Worm (Caenorhabditis elegans) whole organism, young adult: ENCODE data around the gene nhr-228.

ENCODE experiments used
- B0019.2 ChIP-seq: fragments of 200-800 bp; sonication (Bioruptor generic); conservative IDR thresholded peaks from 2 replicates; pipeline ENCODE4 v1.3.6; 2022; ENCODE audit warnings: missing genetic modification reagents, missing genetic modification characterization, missing compliant biosample characterization
- B0261.1 ChIP-seq: sonication (generic microtip); optimal IDR thresholded peaks from 2 replicates; lab custom pipeline; 2016; ENCODE audit warnings: mild to moderate bottlenecking, missing genetic modification characterization, moderate library complexity, missing compliant biosample characterization
- C17E4.6 ChIP-seq: fragments of 200-800 bp; sonication (Bioruptor generic); IDR thresholded peaks from 2 replicates; pipeline ENCODE4 v1.3.6; 2022; ENCODE audit warnings: missing genetic modification reagents, missing genetic modification characterization, missing compliant biosample characterization
- D2030.7 ChIP-seq: fragments of 200-800 bp; sonication (Bioruptor generic); IDR thresholded peaks from 2 replicates; pipeline ENCODE4 v1.3.6; 2022; ENCODE audit warnings: missing genetic modification reagents, missing genetic modification characterization, missing compliant biosample characterization
- F33H1.4 ChIP-seq: fragments of 200-800 bp; sonication (Bioruptor generic); IDR thresholded peaks from 2 replicates; pipeline ENCODE4 v1.3.6; 2022; ENCODE audit warnings: missing genetic modification reagents, missing genetic modification characterization, missing compliant biosample characterization
- F39B2.1 ChIP-seq: fragments of 200-800 bp; sonication (Bioruptor generic); IDR thresholded peaks from 2 replicates; pipeline ENCODE4 v1.3.6; 2022; ENCODE audit warnings: missing genetic modification reagents, missing genetic modification characterization, missing compliant biosample characterization
- F52B5.7 ChIP-seq: sonication (generic microtip); optimal IDR thresholded peaks from 2 replicates; lab custom pipeline; 2016; ENCODE audit warnings: mild to moderate bottlenecking, missing genetic modification characterization, missing compliant biosample characterization
- T26A5.8 ChIP-seq: sonication (generic microtip); optimal IDR thresholded peaks from 2 replicates; lab custom pipeline; 2016; ENCODE audit warnings: missing genetic modification characterization, missing compliant biosample characterization
- Y53F4B.3 ChIP-seq: fragments of 200-800 bp; sonication (Bioruptor generic); IDR thresholded peaks from 2 replicates; pipeline ENCODE4 v1.3.6; 2022; ENCODE audit warnings: missing genetic modification reagents, missing genetic modification characterization, missing compliant biosample characterization
- Y95B8A.8 ChIP-seq: fragments of 200-800 bp; sonication (Bioruptor generic); IDR thresholded peaks from 2 replicates; pipeline ENCODE4 v1.3.6; 2022; ENCODE audit warnings: missing genetic modification reagents, missing genetic modification characterization, missing compliant biosample characterization
- ZK185.1 ChIP-seq: sonication (generic microtip); optimal IDR thresholded peaks from 2 replicates; lab custom pipeline; 2016; ENCODE audit warnings: mild to moderate bottlenecking, missing genetic modification characterization, missing compliant biosample characterization; ENCODE audit not compliant: poor library complexity, severe bottlenecking
- akir-1 ChIP-seq: fragments of 200-800 bp; sonication (Bioruptor generic); optimal IDR thresholded peaks from 2 replicates; lab custom pipeline; 2018; ENCODE audit warnings: mild to moderate bottlenecking, missing genetic modification characterization, moderate library complexity, missing compliant biosample characterization
- aptf-3 ChIP-seq: fragments of 200-800 bp; sonication (Bioruptor generic); IDR thresholded peaks from 2 replicates; pipeline ENCODE4 v1.3.6; 2022; ENCODE audit warnings: missing genetic modification characterization, missing compliant biosample characterization
- attf-3 ChIP-seq: fragments of 200-800 bp; sonication (Bioruptor generic); conservative IDR thresholded peaks from 2 replicates; pipeline ENCODE4 v1.3.6; 2022; ENCODE audit warnings: missing genetic modification reagents, missing genetic modification characterization, missing compliant biosample characterization
- ccch-3 ChIP-seq: fragments of 200-800 bp; sonication (Bioruptor generic); optimal IDR thresholded peaks from 2 replicates; lab custom pipeline; 2018; ENCODE audit warnings: mild to moderate bottlenecking, missing genetic modification characterization, missing compliant biosample characterization
- cebp-1 ChIP-seq, 2 experiments: fragments of 200-800 bp in 1 of 2; sonication (Bioruptor generic) in 1 of 2; sonication (generic microtip) in 1 of 2; IDR thresholded peaks in 1 of 2; optimal IDR thresholded peaks in 1 of 2; 2 replicates each; pipeline versions ENCODE4 v1.3.6 to Lab custom; 2017 to 2022; ENCODE audit warnings: missing compliant biosample characterization in 2 of 2, missing genetic modification characterization in 2 of 2, mild to moderate bottlenecking in 1 of 2, missing genetic modification reagents in 1 of 2, moderate library complexity in 1 of 2
- chd-7 ChIP-seq: sonication (generic microtip); optimal IDR thresholded peaks from 2 replicates; lab custom pipeline; 2016; ENCODE audit warnings: mild to moderate bottlenecking, missing genetic modification characterization, moderate library complexity, missing compliant biosample characterization
- dox-1 ChIP-seq: fragments of 200-800 bp; sonication (Bioruptor generic); IDR thresholded peaks from 2 replicates; pipeline ENCODE4 v1.3.6; 2022; ENCODE audit warnings: missing genetic modification reagents, missing genetic modification characterization, missing compliant biosample characterization
- dpl-1 ChIP-seq: fragments of 150-350 bp; optimal IDR thresholded peaks from 2 replicates; lab custom pipeline; 2014; ENCODE audit warnings: missing biosample characterization, missing genetic modification reagents, missing genetic modification characterization
- efl-1 ChIP-seq: fragments of 150-350 bp; optimal IDR thresholded peaks from 2 replicates; lab custom pipeline; 2014; ENCODE audit warnings: missing biosample characterization, missing genetic modification reagents, missing genetic modification characterization
- egl-18 ChIP-seq: fragments of 200-800 bp; sonication (Bioruptor generic); IDR thresholded peaks from 2 replicates; pipeline ENCODE4 v1.3.6; 2022; ENCODE audit warnings: missing genetic modification reagents, missing genetic modification characterization, missing compliant biosample characterization
- egrh-3 ChIP-seq: fragments of 200-800 bp; sonication (Bioruptor generic); IDR thresholded peaks from 2 replicates; pipeline ENCODE4 v1.3.6; 2022; ENCODE audit warnings: missing genetic modification reagents, missing genetic modification characterization, missing compliant biosample characterization
- ekl-4 ChIP-seq: fragments of 200-800 bp; sonication (Bioruptor generic); IDR thresholded peaks from 2 replicates; pipeline ENCODE4 v1.3.6; 2022; ENCODE audit warnings: missing genetic modification reagents, missing genetic modification characterization, missing compliant biosample characterization
- fkh-3 ChIP-seq: sonication (generic microtip); optimal IDR thresholded peaks from 2 replicates; lab custom pipeline; 2016; ENCODE audit warnings: mild to moderate bottlenecking, missing genetic modification characterization, missing compliant biosample characterization
- hmg-1.2 ChIP-seq: fragments of 200-800 bp; sonication (Bioruptor generic); IDR thresholded peaks from 2 replicates; pipeline ENCODE4 v1.3.6; 2022; ENCODE audit warnings: missing genetic modification reagents, missing genetic modification characterization, missing compliant biosample characterization
- lag-1 ChIP-seq: fragments of 200-800 bp; sonication (Bioruptor generic); IDR thresholded peaks from 2 replicates; pipeline ENCODE4 v1.3.6; 2022; ENCODE audit warnings: missing genetic modification reagents, missing genetic modification characterization, missing compliant biosample characterization
- lin-26 ChIP-seq: fragments of 200-800 bp; sonication (Bioruptor generic); IDR thresholded peaks from 2 replicates; pipeline ENCODE4 v1.3.6; 2022; ENCODE audit warnings: missing genetic modification reagents, missing genetic modification characterization, missing compliant biosample characterization
- lin-40 ChIP-seq: sonication (generic microtip); optimal IDR thresholded peaks from 2 replicates; lab custom pipeline; 2016; ENCODE audit warnings: missing genetic modification characterization, mild to moderate bottlenecking, missing compliant biosample characterization, missing genotype, missing genetic modification reagents
- mcd-1 ChIP-seq: fragments of 200-800 bp; sonication (Bioruptor generic); IDR thresholded peaks from 2 replicates; pipeline ENCODE4 v1.3.6; 2022; ENCODE audit warnings: missing genetic modification reagents, missing genetic modification characterization, missing compliant biosample characterization
- mxl-1 ChIP-seq: sonication (generic microtip); optimal IDR thresholded peaks from 2 replicates; lab custom pipeline; 2016; ENCODE audit warnings: missing genetic modification characterization, missing compliant biosample characterization
- nfya-2 ChIP-seq: fragments of 200-800 bp; sonication (Bioruptor generic); IDR thresholded peaks from 2 replicates; pipeline ENCODE4 v1.3.6; 2022; ENCODE audit warnings: missing genetic modification reagents, missing genetic modification characterization, missing compliant biosample characterization
- nfyb-1 ChIP-seq: fragments of 200-800 bp; sonication (Bioruptor generic); IDR thresholded peaks from 2 replicates; pipeline ENCODE4 v1.3.6; 2022; ENCODE audit warnings: missing genetic modification reagents, missing genetic modification characterization, missing compliant biosample characterization
- nhr-120 ChIP-seq: fragments of 200-800 bp; sonication (Bioruptor generic); IDR thresholded peaks from 2 replicates; pipeline ENCODE4 v1.3.6; 2022; ENCODE audit warnings: missing genetic modification characterization, missing compliant biosample characterization
- nhr-80 ChIP-seq: sonication (generic microtip); optimal IDR thresholded peaks from 2 replicates; lab custom pipeline; 2016; ENCODE audit warnings: missing genetic modification characterization, missing compliant biosample characterization
- pbrm-1 ChIP-seq: fragments of 200-800 bp; sonication (Bioruptor generic); IDR thresholded peaks from 2 replicates; pipeline ENCODE4 v1.3.6; 2022; ENCODE audit warnings: missing genetic modification reagents, missing genetic modification characterization, missing compliant biosample characterization
- pha-4 ChIP-seq: fragments of 150-350 bp; sonication (generic microtip); optimal IDR thresholded peaks from 2 replicates; lab custom pipeline; 2014; ENCODE audit warnings: missing biosample characterization, missing genetic modification reagents, missing genetic modification characterization
- rpc-1 ChIP-seq, 2 experiments: fragments of 150-350 bp in 1 of 2; sonication (generic microtip) in 1 of 2; optimal IDR thresholded peaks; 2 replicates each; lab custom pipeline; 2014 to 2018; ENCODE audit warnings: missing biosample characterization in 1 of 2, missing genetic modification characterization in 1 of 2, missing genetic modification reagents in 1 of 2, missing genotype in 1 of 2
- sea-2 ChIP-seq: fragments of 200-800 bp; sonication (Bioruptor generic); IDR thresholded peaks from 2 replicates; pipeline ENCODE4 v1.3.6; 2022; ENCODE audit warnings: missing genetic modification characterization, missing compliant biosample characterization
- snpc-1.1 ChIP-seq: sonication (generic microtip); optimal IDR thresholded peaks from 2 replicates; lab custom pipeline; 2017; ENCODE audit warnings: missing genetic modification characterization, mild to moderate bottlenecking, missing compliant biosample characterization, antibody characterized with exemption, moderate library complexity, missing genotype, missing genetic modification reagents; ENCODE audit not compliant: insufficient read depth
- snpc-1.3 ChIP-seq: sonication (generic microtip); optimal IDR thresholded peaks from 2 replicates; lab custom pipeline; 2017; ENCODE audit warnings: missing genetic modification characterization, mild to moderate bottlenecking, missing compliant biosample characterization, antibody characterized with exemption, moderate library complexity, missing genotype, missing genetic modification reagents; ENCODE audit not compliant: insufficient read depth
- somi-1 ChIP-seq: fragments of 200-800 bp; sonication (Bioruptor generic); optimal IDR thresholded peaks from 2 replicates; lab custom pipeline; 2018; ENCODE audit warnings: mild to moderate bottlenecking, missing genetic modification characterization, missing compliant biosample characterization
- sptf-2 ChIP-seq: fragments of 200-800 bp; sonication (Bioruptor generic); optimal IDR thresholded peaks from 2 replicates; lab custom pipeline; 2018; ENCODE audit warnings: mild to moderate bottlenecking, missing genetic modification characterization, missing compliant biosample characterization
- tbp1 ChIP-seq: fragments of 200-800 bp; sonication (Bioruptor generic); optimal IDR thresholded peaks from 2 replicates; lab custom pipeline; 2018; ENCODE audit warnings: mild to moderate bottlenecking, missing genetic modification characterization, missing compliant biosample characterization
- tbx-9 ChIP-seq: sonication (generic microtip); optimal IDR thresholded peaks from 2 replicates; lab custom pipeline; 2016; ENCODE audit warnings: borderline replicate concordance, missing genetic modification characterization, inconsistent platforms, missing compliant biosample characterization
- tlf-1 ChIP-seq: fragments of 200-800 bp; sonication (Bioruptor generic); optimal IDR thresholded peaks from 2 replicates; lab custom pipeline; 2018; ENCODE audit warnings: mild to moderate bottlenecking, missing genetic modification characterization, missing compliant biosample characterization
- unc-130 ChIP-seq: sonication (generic microtip); optimal IDR thresholded peaks from 2 replicates; lab custom pipeline; 2016; ENCODE audit warnings: missing genetic modification reagents, missing genetic modification characterization, missing compliant biosample characterization
- xnd-1 ChIP-seq: sonication (generic microtip); optimal IDR thresholded peaks from 2 replicates; lab custom pipeline; 2016; ENCODE audit warnings: missing genotype, missing genetic modification reagents, missing genetic modification characterization, missing compliant biosample characterization
- ztf-26 ChIP-seq: sonication (generic microtip); optimal IDR thresholded peaks from 2 replicates; lab custom pipeline; 2017; ENCODE audit warnings: missing genetic modification characterization, missing compliant biosample characterization

nhr-228 gene

DNA sequence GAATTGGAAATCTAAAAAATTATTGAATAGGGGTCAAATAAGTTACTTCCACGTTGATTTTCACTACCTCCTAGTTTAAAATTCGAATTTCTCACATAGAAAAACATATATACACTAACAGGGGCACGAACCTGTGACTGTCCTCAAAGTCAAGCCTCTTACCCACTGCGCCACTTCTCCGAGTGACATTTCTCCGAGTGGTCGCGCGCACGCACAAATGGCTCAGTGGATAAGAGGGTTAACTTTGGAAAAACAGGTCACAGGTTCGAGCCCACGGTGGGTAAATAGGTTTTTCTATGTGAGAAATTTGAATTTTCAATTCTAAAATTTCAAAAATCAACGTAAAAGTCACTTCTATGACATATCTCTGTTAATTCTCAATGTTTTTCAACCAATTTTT, 4.3 kb upstream of the nhr-228 start:
- TF ChIP-seq lin-40 (tag; lab: Kevin White, UChicago): no peak
- no peak for TF ChIP-seq tlf-1 (GFP tag; lab: Kevin White, UChicago)
- TF ChIP-seq pbrm-1 (GFP tag; lab: Robert Waterston, UW): no peak
- TF ChIP-seq pha-4 (tag; lab: Kevin White, UChicago): no peak
- TF ChIP-seq Y95B8A.8 (GFP tag; lab: Robert Waterston, UW): no peak
- no peak for TF ChIP-seq B0019.2 (GFP tag; lab: Robert Waterston, UW)
- no peak for TF ChIP-seq ZK185.1
- peak; percentile 22; the same call in 1 of the 2 replicates for TF ChIP-seq egrh-3 (GFP tag; lab: Robert Waterston, UW)
- TF ChIP-seq F52B5.7: no peak
- no peak for TF ChIP-seq ztf-26 (tag; lab: Kevin White, UChicago)
- TF ChIP-seq nfya-2 (GFP tag; lab: Robert Waterston, UW): no peak
- no peak for TF ChIP-seq F33H1.4 (GFP tag; lab: Robert Waterston, UW)
- TF ChIP-seq tbx-9 (tag; lab: Kevin White, UChicago): no peak
- peak; percentile 26; the same call in 1 of the 2 replicates for TF ChIP-seq dox-1 (GFP tag; lab: Robert Waterston, UW)
- no peak for TF ChIP-seq dpl-1 (GFP tag; lab: Kevin White, UChicago)
- TF ChIP-seq Y53F4B.3 (GFP tag; lab: Robert Waterston, UW): no peak
- no peak for TF ChIP-seq C17E4.6 (GFP tag; lab: Robert Waterston, UW)
- TF ChIP-seq F39B2.1 (GFP tag; lab: Robert Waterston, UW): no peak
- TF ChIP-seq B0261.1 (tag; lab: Kevin White, UChicago): no peak
- peak; percentile 64 for TF ChIP-seq tbp1 (GFP tag; lab: Kevin White, UChicago)
- no peak for TF ChIP-seq fkh-3
- peak; percentile 10; the same call in 1 of the 2 replicates for TF ChIP-seq hmg-1.2
- no peak for TF ChIP-seq ccch-3
- no peak for TF ChIP-seq sea-2 (GFP tag; lab: Robert Waterston, UW)
- TF ChIP-seq ekl-4 (GFP tag; lab: Robert Waterston, UW): no peak
- no peak for TF ChIP-seq xnd-1 (tag; lab: Kevin White, UChicago)
- TF ChIP-seq attf-3: no peak
- no peak for TF ChIP-seq lin-26
- no peak for TF ChIP-seq egl-18 (GFP tag; lab: Robert Waterston, UW)
- no peak for TF ChIP-seq cebp-1 (GFP tag; IDR thresholded peaks at IDR 0.05; lab: Robert Waterston, UW)
- no peak for TF ChIP-seq cebp-1 (tag; optimal IDR thresholded peaks at IDR 0.05; lab: Kevin White, UChicago)
- peak; percentile 14 for TF ChIP-seq efl-1 (GFP tag; lab: Kevin White, UChicago)
- 0 out of 2 replicates have a peak, but pooled peaks have one; percentile 29 for TF ChIP-seq mcd-1 (GFP tag; lab: Robert Waterston, UW)
- TF ChIP-seq nhr-120 (GFP tag; lab: Robert Waterston, UW): no peak
- TF ChIP-seq T26A5.8 (tag; lab: Kevin White, UChicago): no peak
- no peak for TF ChIP-seq sptf-2
- TF ChIP-seq rpc-1 (optimal IDR thresholded peaks at IDR 0.05; lab: Kevin White, UChicago): no peak
- TF ChIP-seq rpc-1 (tag; optimal IDR thresholded peaks at IDR 0.05; lab: Kevin White, UChicago): peak; percentile 50
- TF ChIP-seq somi-1 (GFP tag; lab: Kevin White, UChicago): no peak
- no peak for TF ChIP-seq snpc-1.3 (tag; lab: Kevin White, UChicago)
- TF ChIP-seq D2030.7 (GFP tag; lab: Robert Waterston, UW): peak; percentile 21; the same call in 1 of the 2 replicates
- no peak for TF ChIP-seq akir-1 (GFP tag; lab: Kevin White, UChicago)
- no peak for TF ChIP-seq nhr-80 (tag; lab: Kevin White, UChicago)
- no peak for TF ChIP-seq aptf-3 (GFP tag; lab: Robert Waterston, UW)
- TF ChIP-seq unc-130: no peak
- no peak for TF ChIP-seq chd-7 (tag; lab: Kevin White, UChicago)
- no peak for TF ChIP-seq mxl-1
- TF ChIP-seq lag-1 (GFP tag; lab: Robert Waterston, UW): no peak
- no peak for TF ChIP-seq nfyb-1 (GFP tag; lab: Robert Waterston, UW)
- no peak for TF ChIP-seq snpc-1.1 (tag; lab: Kevin White, UChicago)
